Worm (Caenorhabditis elegans) whole organism, L4/young adult: ENCODE measurements around the gene wapl-1.

ENCODE experiments used
- W03F9.2 ChIP-seq: fragments of 150-350 bp; optimal IDR thresholded peaks from 2 replicates; lab custom pipeline; 2014; ENCODE audit warnings: missing biosample characterization, missing genetic modification characterization
- dao-5 ChIP-seq: sonication (generic microtip); optimal IDR thresholded peaks from 2 replicates; lab custom pipeline; 2016; ENCODE audit warnings: missing genotype, missing genetic modification characterization, moderate library complexity, missing compliant biosample characterization
- him-1 ChIP-seq: sonication (generic microtip); optimal IDR thresholded peaks from 2 replicates; lab custom pipeline; 2016; ENCODE audit warnings: missing genotype, missing genetic modification reagents, missing genetic modification characterization, missing compliant biosample characterization

DNA sequence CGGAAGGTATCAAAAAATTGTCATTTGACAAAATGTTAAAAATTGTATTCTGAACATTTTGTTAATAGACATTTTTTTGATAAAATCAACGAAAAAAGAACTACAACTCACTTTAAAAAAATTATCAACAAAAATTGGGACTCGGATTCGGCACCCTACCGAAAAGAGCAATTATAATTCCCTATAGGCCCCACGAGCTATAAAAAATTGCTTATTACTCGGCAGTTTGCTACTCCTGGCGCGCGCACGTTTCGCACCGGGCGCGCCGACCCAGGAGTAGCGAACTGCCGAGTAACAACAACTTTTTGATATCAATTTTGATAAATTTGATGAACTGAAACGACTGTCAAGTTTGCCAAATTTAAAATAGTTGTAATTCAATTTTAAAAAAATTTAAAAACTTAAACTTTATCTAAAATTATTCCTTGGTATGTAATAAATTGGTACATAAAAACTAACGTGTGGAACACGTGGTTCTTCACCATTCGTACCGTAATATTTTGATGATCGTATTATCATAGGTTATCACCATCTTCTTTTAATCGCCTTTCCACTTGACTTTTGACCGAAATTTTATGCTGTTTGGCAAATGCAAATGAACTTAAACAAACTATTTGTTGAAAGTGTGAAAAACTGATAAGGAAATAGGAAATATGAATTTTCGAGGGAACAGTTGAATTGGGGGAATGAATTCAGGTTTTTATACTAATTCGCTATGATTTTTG, 30.0 kb upstream of the wapl-1 start:
- TF ChIP-seq W03F9.2 (tag; lab: Kevin White, UChicago) (no peak), him-1 (tag; lab: Kevin White, UChicago) (no peak), dao-5 (tag; lab: Kevin White, UChicago) (no peak)
